Fruit fly (Drosophila melanogaster): Measurements from ENCODE around the gene CG13038.

CG13038 gene

dm6 chr3L:16303078-16303477 is 24.6 kb downstream of the CG13038 start, which contains the start of gene CG13044:
Gene CG13044, minus strand, starts transcription at chr3L:16303178.
- TF ChIP-seq Blimp-1 (GFP tag; optimal IDR thresholded peaks at IDR 0.05), result peak; percentile 41
- no peak for TF ChIP-seq Sox14 (GFP tag; optimal IDR thresholded peaks at IDR 0.05)

- TF ChIP-seq Lpt (GFP tag; optimal IDR thresholded peaks at IDR 0.05) (no peak), CG6792 (GFP tag; optimal IDR thresholded peaks at IDR 0.05) (no peak), CG11762 (GFP tag; optimal IDR thresholded peaks at IDR 0.05; ENCODE audit: insufficient read depth) (no peak), Gug (GFP tag; IDR thresholded peaks at IDR 0.05) (no peak), Smox (GFP tag; optimal IDR thresholded peaks at IDR 0.05) (no peak), vri (GFP tag; optimal IDR thresholded peaks at IDR 0.05) (no peak), acj6 (GFP tag; optimal IDR thresholded peaks at IDR 0.05) (no peak), CG11902 (GFP tag; optimal IDR thresholded peaks at IDR 0.05) (no peak), Eip78C (GFP tag) (no peak), cyc (GFP tag; optimal IDR thresholded peaks at IDR 0.05) (no peak), esn (GFP tag; optimal IDR thresholded peaks at IDR 0.05) (no peak), dac (GFP tag; optimal IDR thresholded peaks at IDR 0.05) (no peak), CG9139 (GFP tag; optimal IDR thresholded peaks at IDR 0.05) (no peak), net (GFP tag; optimal IDR thresholded peaks at IDR 0.05) (no peak), fkh (GFP tag; optimal IDR thresholded peaks at IDR 0.05) (no peak)
Observed at dm6 chr3L:16301153-16301552, 26.5 kb downstream of the CG13038 start, which contains the start of gene CG4982. Gene CG4982, plus strand, starts transcription at chr3L:16301453.

dm6 chr3L:16295447-16295846 is 32.2 kb downstream of the CG13038 start, which contains the start of gene CG4962:
Gene CG4962, minus strand, starts transcription at chr3L:16295547.
- no peak for TF ChIP-seq lz (GFP tag; optimal IDR thresholded peaks at IDR 0.05)
- no peak for TF ChIP-seq fd59A (GFP tag; optimal IDR thresholded peaks at IDR 0.05)
- TF ChIP-seq Sox102F (GFP tag; optimal IDR thresholded peaks at IDR 0.05), result no peak
- TF ChIP-seq topi (GFP tag; optimal IDR thresholded peaks at IDR 0.05), result no peak

dm6 chr3L:16291678-16292077 is 36.0 kb downstream of the CG13038 start:
- no peak for TF ChIP-seq CG4318 (GFP tag; optimal IDR thresholded peaks at IDR 0.05)
- no peak for TF ChIP-seq CG9139 (GFP tag; optimal IDR thresholded peaks at IDR 0.05)
- TF ChIP-seq CG32006 (GFP tag; optimal IDR thresholded peaks at IDR 0.05), result no peak
- TF ChIP-seq Eip75B (GFP tag; optimal IDR thresholded peaks at IDR 0.05), result no peak
- TF ChIP-seq CG34406 (GFP tag; optimal IDR thresholded peaks at IDR 0.05), result no peak
- TF ChIP-seq eg (GFP tag; IDR thresholded peaks at IDR 0.05), result no peak
- TF ChIP-seq CG6163 (GFP tag; IDR thresholded peaks at IDR 0.05), result 0 out of 3 replicates have a peak, but pooled peaks have one; percentile 30
- peak; percentile 22 for TF ChIP-seq CG3919 (GFP tag; optimal IDR thresholded peaks at IDR 0.05)
- TF ChIP-seq dac (GFP tag; optimal IDR thresholded peaks at IDR 0.05), result no peak

- TF ChIP-seq Hr4 (GFP tag; optimal IDR thresholded peaks at IDR 0.05) (no peak), acj6 (GFP tag; optimal IDR thresholded peaks at IDR 0.05) (no peak), CG8119 (GFP tag; IDR thresholded peaks at IDR 0.05) (no peak), pdm3 (GFP tag; optimal IDR thresholded peaks at IDR 0.05) (no peak), fd59A (GFP tag; optimal IDR thresholded peaks at IDR 0.05) (no peak), Lpt (GFP tag; optimal IDR thresholded peaks at IDR 0.05) (no peak), salr (GFP tag; optimal IDR thresholded peaks at IDR 0.05) (no peak)
Observed at dm6 chr3L:16290850-16291249, 36.8 kb downstream of the CG13038 start, which contains the start of gene CG13045. Gene CG13045, minus strand, starts transcription at chr3L:16290950.

- no peak for TF ChIP-seq CG11294 (GFP tag; IDR thresholded peaks at IDR 0.05)
- TF ChIP-seq lz (GFP tag; optimal IDR thresholded peaks at IDR 0.05), result no peak
- no peak for TF ChIP-seq Met (GFP tag; optimal IDR thresholded peaks at IDR 0.05)
- no peak for TF ChIP-seq Sox102F (GFP tag; optimal IDR thresholded peaks at IDR 0.05)
- TF ChIP-seq achi (GFP tag; optimal IDR thresholded peaks at IDR 0.05), result peak; percentile 23
- no peak for TF ChIP-seq Ets21C (GFP tag; optimal IDR thresholded peaks at IDR 0.05)
- peak; percentile 4 for TF ChIP-seq CG10669 (GFP tag; optimal IDR thresholded peaks at IDR 0.05)
- peak; percentile 73 for TF ChIP-seq Eip78C (GFP tag)
- no peak for TF ChIP-seq Eip75B (GFP tag; optimal IDR thresholded peaks at IDR 0.05)
- no peak for TF ChIP-seq Blimp-1 (GFP tag; optimal IDR thresholded peaks at IDR 0.05)
- TF ChIP-seq eg (GFP tag; IDR thresholded peaks at IDR 0.05), result peak; percentile 14; the same call in 1 of the 3 replicates
- no peak for TF ChIP-seq vri (GFP tag; optimal IDR thresholded peaks at IDR 0.05)
- TF ChIP-seq CG1621 (tag; optimal IDR thresholded peaks at IDR 0.05), result peak; percentile 12
- no peak for TF ChIP-seq CG6792 (GFP tag; optimal IDR thresholded peaks at IDR 0.05)
- peak; percentile 30 for TF ChIP-seq acj6 (GFP tag; optimal IDR thresholded peaks at IDR 0.05)
- TF ChIP-seq Sox14 (GFP tag; optimal IDR thresholded peaks at IDR 0.05), result no peak
- TF ChIP-seq CG31627 (GFP tag; optimal IDR thresholded peaks at IDR 0.05), result no peak
- TF ChIP-seq Hr4 (GFP tag; optimal IDR thresholded peaks at IDR 0.05), result peak; percentile 18
- no peak for TF ChIP-seq CG6854 (GFP tag; optimal IDR thresholded peaks at IDR 0.05)
- peak; percentile 25 for TF ChIP-seq CG32006 (GFP tag; optimal IDR thresholded peaks at IDR 0.05)
- TF ChIP-seq CG8119 (GFP tag; IDR thresholded peaks at IDR 0.05), result peak; percentile 46; the same call in 1 of the 3 replicates
- TF ChIP-seq CG9139 (GFP tag; optimal IDR thresholded peaks at IDR 0.05), result no peak
- TF ChIP-seq Sox15 (GFP tag; optimal IDR thresholded peaks at IDR 0.05), result no peak
Observed at dm6 chr3L:16289067-16289466, 38.6 kb downstream of the CG13038 start.

Measured in whole organism, prepupa.